Fruit fly (Drosophila melanogaster): Measurements from ENCODE around the gene PK2-R1.

PK2-R1 gene

DNA sequence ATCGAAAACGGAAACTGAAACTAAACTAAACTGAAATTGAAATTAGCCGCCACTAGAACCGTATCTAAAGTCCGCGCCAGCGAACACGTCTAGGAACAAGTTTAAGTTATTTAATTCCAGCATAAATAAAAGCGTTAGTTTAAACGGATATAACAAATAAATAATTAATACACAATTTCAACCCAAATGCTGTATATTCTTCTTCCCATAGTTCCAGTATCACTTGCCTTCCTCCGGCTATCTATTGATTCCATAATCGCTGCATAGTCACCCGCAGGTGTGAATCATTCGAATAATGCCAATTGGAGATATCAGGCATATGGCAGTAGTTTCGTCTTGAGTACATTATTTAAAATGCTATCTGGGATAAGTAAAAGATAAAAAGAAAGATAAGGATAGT lies 47.0 kb downstream of the PK2-R1 start:
- TF ChIP-seq tj (GFP tag; optimal IDR thresholded peaks at IDR 0.05) (no peak), pad (GFP tag; optimal IDR thresholded peaks at IDR 0.05) (no peak), CG11617 (GFP tag; optimal IDR thresholded peaks at IDR 0.05) (no peak), kay (GFP tag; ENCODE audit: borderline replicate concordance) (peak; percentile 91), CG12768 (GFP tag; optimal IDR thresholded peaks at IDR 0.05) (no peak), CG33017 (tag; optimal IDR thresholded peaks at IDR 0.05) (no peak), Clk (GFP tag; optimal IDR thresholded peaks at IDR 0.05) (no peak), CG7101 (tag; optimal IDR thresholded peaks at IDR 0.05) (no peak)

DNA sequence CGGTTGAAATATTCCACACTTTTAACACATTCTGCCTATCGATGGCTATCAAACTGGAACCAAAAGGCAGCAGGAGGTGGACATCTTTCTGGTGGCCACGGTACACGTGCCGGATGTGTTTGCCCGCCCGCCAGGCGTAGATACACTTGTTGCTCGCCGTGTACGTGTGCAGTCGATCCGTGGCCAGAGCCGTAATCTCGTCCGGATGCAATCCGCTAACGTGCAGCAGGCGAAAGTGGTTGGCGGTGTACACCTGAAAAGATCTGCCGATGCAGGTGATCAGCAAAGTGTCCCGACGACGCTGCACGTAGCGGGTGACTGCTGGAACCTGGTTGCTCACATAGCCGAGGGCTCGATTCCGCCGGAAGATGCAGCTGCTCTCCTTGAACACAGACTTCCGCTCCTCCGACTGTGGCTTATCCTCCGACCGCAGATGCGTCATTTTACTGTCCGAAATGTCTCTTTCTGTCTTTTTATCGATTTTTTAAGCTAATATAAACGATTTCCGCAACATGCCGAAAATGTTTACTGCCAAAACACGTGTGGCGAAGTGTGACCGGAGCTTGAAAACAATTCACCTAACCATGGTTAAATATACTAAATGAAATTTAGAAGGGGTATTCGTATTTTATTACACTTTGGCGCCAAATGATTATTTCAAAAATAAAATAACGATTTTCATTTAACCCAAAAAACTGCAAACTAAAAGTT lies 50.2 kb downstream of the PK2-R1 start, which contains the start of gene CG9799:
CG9799 (minus strand) TSS at position 550 of the 711 bp plus-strand sequence.
- TF ChIP-seq Clk (GFP tag; optimal IDR thresholded peaks at IDR 0.05) (no peak), tj (GFP tag; optimal IDR thresholded peaks at IDR 0.05) (no peak), Mnt (GFP tag; optimal IDR thresholded peaks at IDR 0.05) (peak; percentile 99), ovo (GFP tag; optimal IDR thresholded peaks at IDR 0.05) (no peak), Crg-1 (GFP tag; optimal IDR thresholded peaks at IDR 0.05) (no peak), bab1 (GFP tag; optimal IDR thresholded peaks at IDR 0.05) (peak; percentile 26)

DNA sequence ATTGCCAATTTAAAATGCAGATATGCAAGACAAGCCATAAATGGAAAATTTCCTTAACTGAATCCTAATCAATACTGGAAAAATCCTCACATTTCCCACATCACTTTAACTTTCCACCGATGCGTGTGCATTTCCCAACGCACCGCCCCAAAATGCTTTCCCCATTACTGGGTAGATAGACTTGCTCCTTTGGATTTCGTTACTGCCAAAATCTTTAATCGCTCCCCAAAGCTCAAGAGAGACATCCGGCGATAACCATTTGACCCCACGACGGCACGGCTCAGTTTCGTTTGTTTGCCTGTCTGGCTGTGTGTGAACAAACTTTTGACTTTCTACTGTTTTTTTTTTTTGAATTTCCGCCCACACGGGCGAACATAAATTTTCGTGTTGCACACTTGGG lies 52.4 kb downstream of the PK2-R1 start:
- TF ChIP-seq CG14711 (tag; optimal IDR thresholded peaks at IDR 0.05) (no peak), cic (GFP tag; optimal IDR thresholded peaks at IDR 0.05) (no peak), kay (GFP tag; ENCODE audit: borderline replicate concordance) (no peak), pad (GFP tag; optimal IDR thresholded peaks at IDR 0.05) (no peak), CG12768 (GFP tag; optimal IDR thresholded peaks at IDR 0.05) (no peak), ovo (GFP tag; optimal IDR thresholded peaks at IDR 0.05) (no peak), CG33017 (tag; optimal IDR thresholded peaks at IDR 0.05) (no peak), tj (GFP tag; optimal IDR thresholded peaks at IDR 0.05) (no peak)

DNA sequence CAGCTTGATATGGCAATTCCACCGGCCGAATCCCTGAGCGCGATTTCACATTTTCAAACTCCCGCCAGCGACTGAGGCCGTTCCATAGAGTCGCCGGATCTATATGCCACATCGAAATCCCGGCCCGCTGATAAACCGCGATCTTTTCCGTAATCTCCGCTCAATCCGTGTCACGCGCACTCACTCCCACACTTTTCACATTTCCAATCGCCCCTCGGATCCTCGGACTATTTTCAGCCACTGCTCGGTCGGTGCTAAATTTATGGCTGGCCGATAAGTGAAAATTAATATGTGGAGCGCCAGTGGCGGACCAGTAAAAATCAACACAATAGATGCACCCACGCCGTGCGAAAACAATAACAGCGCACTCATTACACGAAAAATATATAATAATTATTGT lies 54.9 kb downstream of the PK2-R1 start:
- no peak for TF ChIP-seq toe (GFP tag; optimal IDR thresholded peaks at IDR 0.05)
- TF ChIP-seq ovo (GFP tag; optimal IDR thresholded peaks at IDR 0.05), result no peak
- no peak for TF ChIP-seq CG5204 (GFP tag; optimal IDR thresholded peaks at IDR 0.05)
- no peak for TF ChIP-seq cnc (optimal IDR thresholded peaks at IDR 0.05)
- no peak for TF ChIP-seq tj (GFP tag; optimal IDR thresholded peaks at IDR 0.05)
- no peak for TF ChIP-seq Mnt (GFP tag; optimal IDR thresholded peaks at IDR 0.05)
- TF ChIP-seq CG7101 (tag; optimal IDR thresholded peaks at IDR 0.05), result no peak
- TF ChIP-seq CG7045 (GFP tag; optimal IDR thresholded peaks at IDR 0.05), result no peak
- no peak for TF ChIP-seq CG12768 (GFP tag; optimal IDR thresholded peaks at IDR 0.05)
